Fruit fly (Drosophila melanogaster) whole organism, embryonic: ENCODE data around the gene CG32767.

ENCODE experiments used
- Bgb ChIP-seq: fragments of 200-800 bp; sonication (Bioruptor generic); IDR thresholded peaks from 2 replicates; pipeline ENCODE4 v1.3.6; 2022; ENCODE audit warnings: missing biosample characterization, missing genetic modification characterization; ENCODE audit not compliant: partially characterized antibody
- CG11247 ChIP-seq: fragments of 200-800 bp; sonication (Bioruptor generic); IDR thresholded peaks from 2 replicates; pipeline ENCODE4 v1.3.6; 2022; ENCODE audit warnings: missing biosample characterization, missing genetic modification characterization
- CG11504 ChIP-seq: fragments of 200-800 bp; sonication (Bioruptor generic); optimal IDR thresholded peaks from 3 replicates; lab custom pipeline; 2019; ENCODE audit warnings: missing biosample characterization, mild to moderate bottlenecking, missing genetic modification characterization, moderate library complexity
- CG12299 ChIP-seq: fragments of 200-800 bp; sonication (Bioruptor generic); optimal IDR thresholded peaks from 2 replicates; lab custom pipeline; 2018; ENCODE audit warnings: missing biosample characterization, mild to moderate bottlenecking, missing genetic modification characterization
- CG17328 ChIP-seq: fragments of 200-800 bp; sonication (Bioruptor generic); IDR thresholded peaks from 2 replicates; pipeline ENCODE4 v1.3.6; 2022; ENCODE audit warnings: missing biosample characterization, missing genetic modification characterization
- CG17568 ChIP-seq: fragments of 200-800 bp; sonication (Bioruptor generic); optimal IDR thresholded peaks from 2 replicates; lab custom pipeline; 2018; ENCODE audit warnings: missing biosample characterization, mild to moderate bottlenecking, missing genetic modification characterization, moderate library complexity
- CG18764 ChIP-seq: fragments of 200-800 bp; sonication (Bioruptor generic); optimal IDR thresholded peaks from 3 replicates; lab custom pipeline; 2016; ENCODE audit warnings: missing biosample characterization, missing genetic modification characterization
- CG3163 ChIP-seq: fragments of 200-800 bp; sonication (Bioruptor generic); optimal IDR thresholded peaks from 3 replicates; lab custom pipeline; 2016; ENCODE audit warnings: missing biosample characterization, missing genetic modification characterization
- CG34422 ChIP-seq: fragments of 200-800 bp; sonication (Bioruptor generic); IDR thresholded peaks from 3 replicates; pipeline ENCODE4 v1.3.6; 2022; ENCODE audit warnings: missing biosample characterization, missing genetic modification characterization
- CG43689 ChIP-seq: fragments of 200-800 bp; sonication (Bioruptor generic); IDR thresholded peaks from 2 replicates; pipeline ENCODE4 v1.3.6; 2022; ENCODE audit warnings: missing biosample characterization, missing genetic modification characterization
- CG6254 ChIP-seq: fragments of 200-800 bp; sonication (Bioruptor generic); optimal IDR thresholded peaks from 3 replicates; lab custom pipeline; 2017; ENCODE audit warnings: mild to moderate bottlenecking, missing biosample characterization, missing genetic modification reagents, missing genetic modification characterization
- CG6272 ChIP-seq: fragments of 200-800 bp; sonication (Bioruptor generic); IDR thresholded peaks from 2 replicates; pipeline ENCODE4 v1.3.6; 2022; ENCODE audit warnings: missing biosample characterization, missing genetic modification characterization
- CG6654 ChIP-seq: fragments of 200-800 bp; sonication (Bioruptor generic); optimal IDR thresholded peaks from 2 replicates; lab custom pipeline; 2017; ENCODE audit warnings: missing biosample characterization, mild to moderate bottlenecking, missing genetic modification characterization
- CG8290 ChIP-seq, 3 experiments: fragments of 200-800 bp; sonication (Bioruptor generic); optimal IDR thresholded peaks; 2 replicates each; lab custom pipeline; 2016 to 2019; ENCODE audit warnings: missing biosample characterization in 3 of 3, missing genetic modification characterization in 3 of 3, mild to moderate bottlenecking in 2 of 3, moderate library complexity in 1 of 3
- CTCF ChIP-seq: fragments of 200-800 bp; sonication (Bioruptor generic); optimal IDR thresholded peaks from 2 replicates; lab custom pipeline; 2017; ENCODE audit warnings: missing biosample characterization, mild to moderate bottlenecking, missing genetic modification characterization, moderate library complexity
- CoRest ChIP-seq: fragments of 200-800 bp; sonication (Bioruptor generic); optimal IDR thresholded peaks from 3 replicates; lab custom pipeline; 2018; ENCODE audit warnings: missing biosample characterization, mild to moderate bottlenecking, missing genetic modification characterization, moderate library complexity
- Dad ChIP-seq: fragments of 200-800 bp; sonication (Bioruptor generic); optimal IDR thresholded peaks from 3 replicates; lab custom pipeline; 2016; ENCODE audit warnings: missing biosample characterization, missing genetic modification characterization
- Doc2 ChIP-seq: fragments of 200-800 bp; sonication (Bioruptor generic); IDR thresholded peaks from 2 replicates; pipeline ENCODE4 v1.3.6; 2022; ENCODE audit warnings: missing biosample characterization, missing genetic modification characterization
- Elba2 ChIP-seq: fragments of 200-800 bp; sonication (Bioruptor generic); optimal IDR thresholded peaks from 3 replicates; lab custom pipeline; 2016; ENCODE audit warnings: missing biosample characterization, missing genetic modification characterization
- Fer1 ChIP-seq: fragments of 200-800 bp; sonication (Bioruptor generic); optimal IDR thresholded peaks from 2 replicates; lab custom pipeline; 2017; ENCODE audit warnings: missing biosample characterization, mild to moderate bottlenecking, missing genetic modification characterization
- HLH4C ChIP-seq: fragments of 200-800 bp; sonication (Bioruptor generic); IDR thresholded peaks from 3 replicates; pipeline ENCODE4 v1.3.6; 2022; ENCODE audit warnings: missing biosample characterization, missing genetic modification characterization; ENCODE audit not compliant: partially characterized antibody
- HLHmδ ChIP-seq: fragments of 200-800 bp; sonication (Bioruptor generic); optimal IDR thresholded peaks from 2 replicates; lab custom pipeline; 2018; ENCODE audit warnings: missing biosample characterization, mild to moderate bottlenecking, missing genetic modification characterization, moderate library complexity
- HmgD ChIP-seq: fragments of 200-800 bp; sonication (Bioruptor generic); optimal IDR thresholded peaks from 3 replicates; lab custom pipeline; 2016; ENCODE audit warnings: missing biosample characterization, missing genetic modification characterization
- Hsf ChIP-seq: fragments of 200-800 bp; sonication (Bioruptor generic); optimal IDR thresholded peaks from 3 replicates; lab custom pipeline; 2016; ENCODE audit warnings: missing biosample characterization, missing genetic modification characterization
- Lhr ChIP-seq: fragments of 200-800 bp; sonication (Bioruptor generic); optimal IDR thresholded peaks from 3 replicates; lab custom pipeline; 2017; ENCODE audit warnings: mild to moderate bottlenecking, missing biosample characterization, missing genetic modification reagents, missing genetic modification characterization
- Lpt ChIP-seq: fragments of >200 bp; optimal IDR thresholded peaks from 2 replicates; lab custom pipeline; 2018; ENCODE audit warnings: missing biosample characterization, missing genetic modification characterization
- MTF-1 ChIP-seq: fragments of 200-800 bp; sonication (Bioruptor generic); optimal IDR thresholded peaks from 2 replicates; lab custom pipeline; 2018; ENCODE audit warnings: missing biosample characterization, mild to moderate bottlenecking, missing genetic modification characterization, borderline replicate concordance
- NC2β ChIP-seq: fragments of 200-800 bp; sonication (Bioruptor generic); optimal IDR thresholded peaks from 2 replicates; lab custom pipeline; 2016; ENCODE audit warnings: missing biosample characterization, missing genetic modification characterization
- Rfx ChIP-seq: fragments of 200-800 bp; sonication (Bioruptor generic); IDR thresholded peaks from 2 replicates; pipeline ENCODE4 v1.3.6; 2022; ENCODE audit warnings: missing biosample characterization, missing genetic modification characterization
- Taf1 ChIP-seq: fragments of 200-800 bp; sonication (Bioruptor generic); IDR thresholded peaks from 2 replicates; pipeline ENCODE4 v1.3.6; 2022; ENCODE audit warnings: missing biosample characterization, missing genetic modification characterization
- YL-1 ChIP-seq: fragments of 200-800 bp; sonication (Bioruptor generic); optimal IDR thresholded peaks from 3 replicates; lab custom pipeline; 2017; ENCODE audit warnings: missing biosample characterization, mild to moderate bottlenecking, missing genetic modification characterization
- bbx ChIP-seq: fragments of 200-800 bp; sonication (Bioruptor generic); IDR thresholded peaks from 2 replicates; pipeline ENCODE4 v1.3.6; 2022; ENCODE audit warnings: missing biosample characterization, missing genetic modification characterization; ENCODE audit not compliant: partially characterized antibody
- dpn ChIP-seq, 2 experiments: fragments of 200-800 bp; sonication (Bioruptor generic); optimal IDR thresholded peaks; 3 replicates each; lab custom pipeline; 2016; ENCODE audit warnings: missing biosample characterization in 2 of 2, missing genetic modification characterization in 2 of 2
- ems ChIP-seq: fragments of 200-800 bp; sonication (Bioruptor generic); optimal IDR thresholded peaks from 3 replicates; lab custom pipeline; 2016; ENCODE audit warnings: missing biosample characterization, missing genetic modification characterization
- ewg ChIP-seq: fragments of 200-800 bp; sonication (Bioruptor generic); optimal IDR thresholded peaks from 3 replicates; lab custom pipeline; 2017; ENCODE audit warnings: mild to moderate bottlenecking, missing biosample characterization, missing genetic modification reagents, missing genetic modification characterization
- lola ChIP-seq, 3 experiments: fragments of >200 bp in 2 of 3; fragments of 200-800 bp in 1 of 3; sonication (Bioruptor generic) in 1 of 3; optimal IDR thresholded peaks; 2 replicates each; lab custom pipeline; 2017 to 2019; ENCODE audit warnings: missing biosample characterization in 3 of 3, missing genetic modification characterization in 3 of 3, mild to moderate bottlenecking in 1 of 3, moderate library complexity in 1 of 3
- mirr ChIP-seq: fragments of 200-800 bp; sonication (Bioruptor generic); optimal IDR thresholded peaks from 3 replicates; lab custom pipeline; 2018; ENCODE audit warnings: missing biosample characterization, mild to moderate bottlenecking, missing genetic modification characterization
- nerfin-1 ChIP-seq: fragments of 200-800 bp; sonication (Bioruptor generic); optimal IDR thresholded peaks from 3 replicates; lab custom pipeline; 2019; ENCODE audit warnings: missing biosample characterization, mild to moderate bottlenecking, missing genetic modification characterization, moderate library complexity
- odd ChIP-seq: fragments of 200-800 bp; sonication (Bioruptor generic); optimal IDR thresholded peaks from 2 replicates; lab custom pipeline; 2017; ENCODE audit warnings: missing biosample characterization, mild to moderate bottlenecking, missing genetic modification characterization
- pnt ChIP-seq: fragments of 200-800 bp; sonication (Bioruptor generic); optimal IDR thresholded peaks from 3 replicates; lab custom pipeline; 2016; ENCODE audit warnings: missing biosample characterization, missing genetic modification characterization
- pros ChIP-seq: fragments of 200-800 bp; sonication (Bioruptor generic); optimal IDR thresholded peaks from 3 replicates; lab custom pipeline; 2019; ENCODE audit warnings: missing biosample characterization, mild to moderate bottlenecking, missing genetic modification characterization, moderate library complexity
- pum ChIP-seq: fragments of 200-800 bp; sonication (Bioruptor generic); optimal IDR thresholded peaks from 2 replicates; lab custom pipeline; 2016; ENCODE audit warnings: missing biosample characterization, missing genetic modification characterization
- ro ChIP-seq: fragments of 200-800 bp; sonication (Bioruptor generic); IDR thresholded peaks from 2 replicates; pipeline ENCODE4 v1.3.6; 2022; ENCODE audit warnings: missing biosample characterization, missing genetic modification characterization
- row ChIP-seq: fragments of 200-800 bp; sonication (Bioruptor generic); IDR thresholded peaks from 3 replicates; pipeline ENCODE4 v1.3.6; 2022; ENCODE audit warnings: missing biosample characterization, missing genetic modification characterization
- slou ChIP-seq: fragments of 200-800 bp; sonication (Bioruptor generic); optimal IDR thresholded peaks from 3 replicates; lab custom pipeline; 2016; ENCODE audit warnings: missing biosample characterization, missing genetic modification characterization
- so ChIP-seq: fragments of 200-800 bp; sonication (Bioruptor generic); IDR thresholded peaks from 3 replicates; pipeline ENCODE4 v1.3.6; 2022; ENCODE audit warnings: missing biosample characterization, missing genetic modification characterization
- stwl ChIP-seq: fragments of 200-800 bp; sonication (Bioruptor generic); optimal IDR thresholded peaks from 3 replicates; lab custom pipeline; 2018; ENCODE audit warnings: missing biosample characterization, mild to moderate bottlenecking, missing genetic modification characterization, moderate library complexity
- zf30C ChIP-seq: fragments of 200-800 bp; sonication (Bioruptor generic); optimal IDR thresholded peaks from 3 replicates; lab custom pipeline; 2018; ENCODE audit warnings: missing biosample characterization, mild to moderate bottlenecking, missing genetic modification characterization
- zfh2 ChIP-seq: fragments of 200-800 bp; sonication (Bioruptor generic); optimal IDR thresholded peaks from 2 replicates; lab custom pipeline; 2016; ENCODE audit warnings: missing biosample characterization, missing genetic modification characterization

Gene CG32767

dm6 chrX:5086724-5087660 is 2.4 kb upstream of the CG32767 start (continued):
- TF ChIP-seq zfh2 (GFP tag; lab: Kevin White, UChicago), result peak; percentile 29
- TF ChIP-seq nerfin-1 (tag; lab: Kevin White, UChicago), result peak; percentile 44
- TF ChIP-seq Taf1, result no peak
- TF ChIP-seq so (GFP tag; lab: Robert Waterston, UW), result no peak
- TF ChIP-seq pum, result peak; percentile 8
- no peak for TF ChIP-seq CG34422 (GFP tag; lab: Robert Waterston, UW)
- TF ChIP-seq Lpt (GFP tag; lab: Kevin White, UChicago), result no peak
- TF ChIP-seq ewg, result peak; percentile 10
- TF ChIP-seq CG6654 (GFP tag; lab: Kevin White, UChicago), result peak; percentile 10
- TF ChIP-seq CG3163, result peak; percentile 27
- no peak for TF ChIP-seq Lhr (GFP tag; lab: Kevin White, UChicago)
- peak; percentile 38 for TF ChIP-seq CG18764 (GFP tag; lab: Kevin White, UChicago)
- TF ChIP-seq HLH4C (GFP tag; lab: Robert Waterston, UW), result no peak
- TF ChIP-seq CG12299 (tag; lab: Kevin White, UChicago), result no peak
- TF ChIP-seq HmgD (GFP tag; lab: Kevin White, UChicago), result no peak
- TF ChIP-seq stwl (tag; lab: Kevin White, UChicago), result no peak
- peak; percentile 47 for TF ChIP-seq Hsf (GFP tag; lab: Kevin White, UChicago)
- TF ChIP-seq CG17328 (GFP tag; lab: Robert Waterston, UW), result no peak
- TF ChIP-seq CTCF (GFP tag; lab: Kevin White, UChicago), result no peak
- TF ChIP-seq CG11247 (GFP tag; lab: Robert Waterston, UW), result no peak
- TF ChIP-seq ems (GFP tag; lab: Kevin White, UChicago), result peak; percentile 21
- TF ChIP-seq CG6254 (GFP tag; lab: Kevin White, UChicago), result no peak
- no peak for TF ChIP-seq HLHmδ (GFP tag; lab: Kevin White, UChicago)
- peak in 1 of 3 experiments; percentile 64 for TF ChIP-seq lola (GFP tag; optimal IDR thresholded peaks at IDR 0.05; lab: Kevin White, UChicago)
- TF ChIP-seq bbx, result no peak
- TF ChIP-seq MTF-1 (GFP tag; lab: Kevin White, UChicago), result no peak
- TF ChIP-seq row (GFP tag; lab: Robert Waterston, UW), result peak; percentile 74
- no peak for TF ChIP-seq Elba2 (GFP tag; lab: Kevin White, UChicago)
- peak; percentile 80 for TF ChIP-seq CG11504
- TF ChIP-seq CG17568, result no peak
- TF ChIP-seq CG8290 (GFP tag; optimal IDR thresholded peaks at IDR 0.05; lab: Kevin White, UChicago), result no peak
- peak in 1 of 2 experiments; percentile 11 for TF ChIP-seq CG8290 (tag; optimal IDR thresholded peaks at IDR 0.05; lab: Kevin White, UChicago)
- no peak for TF ChIP-seq Doc2
- peak; percentile 77 for TF ChIP-seq CoRest
- TF ChIP-seq dpn (GFP tag; optimal IDR thresholded peaks at IDR 0.05; lab: Kevin White, UChicago), result peak; percentile 57 to 63
- TF ChIP-seq ro (GFP tag; lab: Robert Waterston, UW), result no peak
- no peak for TF ChIP-seq YL-1 (GFP tag; lab: Kevin White, UChicago)
- TF ChIP-seq pros (GFP tag; lab: Kevin White, UChicago), result no peak
- TF ChIP-seq slou (GFP tag; lab: Kevin White, UChicago), result no peak
- no peak for TF ChIP-seq CG6272 (GFP tag; lab: Robert Waterston, UW)
- peak; percentile 5 for TF ChIP-seq Fer1 (GFP tag; lab: Kevin White, UChicago)
- peak; percentile 19 for TF ChIP-seq odd (GFP tag; lab: Kevin White, UChicago)
- peak; percentile 6 for TF ChIP-seq Dad
- peak; percentile 41 for TF ChIP-seq pnt (GFP tag; lab: Kevin White, UChicago)
- no peak for TF ChIP-seq CG43689 (GFP tag; lab: Robert Waterston, UW)
- no peak for TF ChIP-seq NC2β (GFP tag; lab: Kevin White, UChicago)
- no peak for TF ChIP-seq Bgb (GFP tag; lab: Robert Waterston, UW)
- peak; percentile 67 for TF ChIP-seq Rfx (GFP tag; lab: Robert Waterston, UW)
- TF ChIP-seq zf30C (GFP tag; lab: Kevin White, UChicago), result peak; percentile 4
- TF ChIP-seq mirr (GFP tag; lab: Kevin White, UChicago), result no peak
